Worm (Caenorhabditis elegans) whole organism, early embryonic: ENCODE results near the gene K01D12.8.

Source experiments
- F13C5.2 ChIP-seq: sonication (generic microtip); optimal IDR thresholded peaks from 2 replicates; lab custom pipeline; 2017; ENCODE audit warnings: mild to moderate bottlenecking, missing genetic modification characterization, inconsistent platforms, missing compliant biosample characterization
- ama-1 ChIP-seq: fragments of 150-350 bp; optimal IDR thresholded peaks from 2 replicates; lab custom pipeline; 2014
- ceh-13 ChIP-seq: fragments of 200-800 bp; sonication (Bioruptor generic); optimal IDR thresholded peaks from 2 replicates; lab custom pipeline; 2018; ENCODE audit warnings: mild to moderate bottlenecking, missing genetic modification characterization, missing compliant biosample characterization
- flt-1 ChIP-seq: fragments of 200-800 bp; sonication (Bioruptor generic); IDR thresholded peaks from 2 replicates; pipeline ENCODE4 v1.3.6; 2022; ENCODE audit warnings: missing genetic modification characterization, missing compliant biosample characterization
- hmbx-1 ChIP-seq: sonication (generic microtip); optimal IDR thresholded peaks from 2 replicates; lab custom pipeline; 2016; ENCODE audit warnings: mild to moderate bottlenecking, missing genetic modification characterization, missing compliant biosample characterization
- pes-1 ChIP-seq: fragments of 200-800 bp; sonication (Bioruptor generic); IDR thresholded peaks from 2 replicates; pipeline ENCODE4 v1.3.6; 2022; ENCODE audit warnings: missing genetic modification reagents, missing genetic modification characterization, missing compliant biosample characterization
- scrt-1 ChIP-seq: fragments of 200-800 bp; sonication (Bioruptor generic); IDR thresholded peaks from 2 replicates; pipeline ENCODE4 v1.3.6; 2022; ENCODE audit warnings: missing genetic modification characterization, missing compliant biosample characterization
- sea-1 ChIP-seq: fragments of 200-800 bp; sonication (Bioruptor generic); conservative IDR thresholded peaks from 2 replicates; pipeline ENCODE4 v1.3.6; 2022; ENCODE audit warnings: missing genetic modification characterization, missing compliant biosample characterization
- tbx-37 ChIP-seq: fragments of 200-800 bp; sonication (Bioruptor generic); conservative IDR thresholded peaks from 2 replicates; pipeline ENCODE4 v1.3.6; 2022; ENCODE audit warnings: missing genetic modification reagents, missing genetic modification characterization, missing compliant biosample characterization
- tra-4 ChIP-seq: sonication (generic microtip); optimal IDR thresholded peaks from 2 replicates; lab custom pipeline; 2017; ENCODE audit warnings: missing genetic modification characterization, missing compliant biosample characterization

DNA sequence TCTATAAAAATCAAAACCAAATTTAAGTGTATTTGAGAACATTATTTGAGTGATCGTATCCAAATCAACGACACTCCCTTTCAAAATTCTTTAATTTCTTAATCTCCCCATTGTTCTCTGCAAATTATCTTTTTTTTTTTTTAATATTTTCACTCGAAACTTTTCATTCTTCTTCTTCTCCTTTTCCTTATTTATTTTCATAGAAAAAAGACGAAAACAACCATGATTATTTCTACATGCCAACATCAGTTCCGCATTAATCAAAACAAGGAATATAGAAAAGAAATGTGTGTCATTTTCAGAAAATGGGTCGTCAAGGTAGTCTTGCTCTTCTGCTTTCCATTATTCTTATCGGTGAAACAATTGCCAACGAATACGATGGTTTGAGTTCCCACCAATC, 4.9 kb upstream of the K01D12.8 start, which contains the start of gene K01D12.5:
- TF ChIP-seq ama-1 (lab: Kevin White, UChicago), result no peak
- TF ChIP-seq scrt-1, result no peak
- TF ChIP-seq flt-1 (GFP tag; lab: Robert Waterston, UW), result no peak
- TF ChIP-seq F13C5.2 (tag; lab: Kevin White, UChicago), result no peak
- TF ChIP-seq tra-4 (tag; lab: Kevin White, UChicago), result no peak
- no peak for TF ChIP-seq hmbx-1 (tag; lab: Kevin White, UChicago)
- no peak for TF ChIP-seq sea-1 (GFP tag; lab: Robert Waterston, UW)
- no peak for TF ChIP-seq ceh-13 (GFP tag; lab: Kevin White, UChicago)
- TF ChIP-seq pes-1 (GFP tag; lab: Robert Waterston, UW), result no peak
- TF ChIP-seq tbx-37, result no peak
